Worm (Caenorhabditis elegans): ENCODE data around the gene eif-2Bdelta.

The eif-2Bdelta gene

DNA sequence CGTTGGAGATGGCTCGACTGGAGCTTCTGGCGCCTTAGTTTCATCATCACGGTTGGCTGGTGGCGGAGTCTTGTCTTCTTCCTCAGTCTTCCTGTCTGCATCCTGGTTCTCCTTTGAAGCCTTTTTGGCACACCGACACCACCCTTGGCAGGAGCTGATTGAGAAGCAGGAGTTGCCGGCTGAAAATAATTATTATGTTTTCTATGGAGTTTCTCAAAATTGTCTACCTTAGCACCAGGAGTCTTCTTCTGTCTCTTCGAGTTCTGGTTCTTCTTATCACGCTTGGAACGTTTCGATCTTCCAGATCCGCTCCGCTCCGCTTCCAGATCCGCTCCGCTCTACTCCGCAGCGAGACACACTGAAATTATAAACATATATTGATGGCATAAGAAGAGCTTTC is 33.1 kb upstream of the eif-2Bdelta start, which contains the start of gene K06A4.6:
Gene K06A4.6 (minus strand): TSS at position 101 of the 400 bp plus-strand sequence.
- TF ChIP-seq unc-86 (tag; optimal IDR thresholded peaks at IDR 0.05) (no peak), pha-2 (tag; optimal IDR thresholded peaks at IDR 0.05) (no peak), pros-1 (tag; optimal IDR thresholded peaks at IDR 0.05) (no peak)

DNA sequence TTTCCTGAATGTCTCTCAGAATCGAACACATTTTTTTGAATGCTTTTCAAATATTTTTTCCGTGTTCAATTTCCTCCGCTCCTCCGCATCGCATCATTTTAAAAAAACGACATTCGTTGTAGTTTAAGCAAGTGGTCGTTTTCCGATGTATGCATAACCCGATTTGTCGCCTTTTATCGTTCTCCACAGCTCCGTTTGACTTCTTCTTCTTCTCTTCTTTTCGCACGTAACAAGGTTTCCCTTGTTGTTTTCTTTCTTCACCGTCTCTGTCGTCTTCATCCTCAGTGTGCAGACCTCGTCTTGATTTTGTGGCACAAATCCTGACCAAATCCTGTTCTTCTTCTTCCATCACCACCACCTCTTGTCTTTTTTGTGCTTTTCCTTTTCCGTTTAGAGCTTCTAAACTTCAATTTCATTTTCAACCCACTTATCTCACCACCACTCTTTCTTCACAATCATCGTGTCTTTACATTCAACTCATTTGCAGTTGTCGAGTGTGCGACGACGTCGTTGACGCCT is 29.8 kb upstream of the eif-2Bdelta start, which contains the start of gene K06A4.2:
Gene K06A4.2 (plus strand): TSS at position 469 of the 519 bp plus-strand sequence.
- TF ChIP-seq che-1 (tag; optimal IDR thresholded peaks at IDR 0.05) = no peak
- TF ChIP-seq pha-2 (tag; optimal IDR thresholded peaks at IDR 0.05) = no peak
- TF ChIP-seq Y22D7AL.16 (tag; optimal IDR thresholded peaks at IDR 0.05) = no peak
- TF ChIP-seq unc-42 (tag; optimal IDR thresholded peaks at IDR 0.05) = peak; percentile 75

DNA sequence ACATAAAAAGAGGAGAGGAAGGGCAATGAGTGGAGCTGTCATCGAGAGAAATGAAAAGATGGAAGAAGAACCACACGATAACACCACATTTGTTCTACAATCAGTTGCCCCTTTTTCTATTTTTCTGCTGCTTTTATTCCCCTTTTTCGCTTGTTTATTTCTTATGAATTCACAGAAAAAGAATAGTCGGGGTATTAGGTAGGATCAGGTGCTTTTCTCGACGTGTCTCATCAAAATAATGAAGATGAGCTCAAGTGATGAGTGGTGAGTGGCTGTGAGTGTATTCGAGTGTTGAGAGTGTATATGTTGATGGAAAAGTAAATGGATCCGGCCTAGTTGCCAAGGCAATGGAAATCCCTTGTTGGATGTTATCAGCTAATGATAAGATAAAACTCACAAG is 28.1 kb upstream of the eif-2Bdelta start:
- no peak for TF ChIP-seq K02D7.2 (tag; optimal IDR thresholded peaks at IDR 0.05)
- TF ChIP-seq fkh-10 (GFP tag; optimal IDR thresholded peaks at IDR 0.05) = no peak
- TF ChIP-seq eyg-1 (tag; optimal IDR thresholded peaks at IDR 0.05) = no peak
- no peak for TF ChIP-seq Y22D7AL.16 (tag; optimal IDR thresholded peaks at IDR 0.05)
- TF ChIP-seq tbx-2 (tag; optimal IDR thresholded peaks at IDR 0.05) = no peak
- no peak for TF ChIP-seq ceh-30 (tag; optimal IDR thresholded peaks at IDR 0.05)

DNA sequence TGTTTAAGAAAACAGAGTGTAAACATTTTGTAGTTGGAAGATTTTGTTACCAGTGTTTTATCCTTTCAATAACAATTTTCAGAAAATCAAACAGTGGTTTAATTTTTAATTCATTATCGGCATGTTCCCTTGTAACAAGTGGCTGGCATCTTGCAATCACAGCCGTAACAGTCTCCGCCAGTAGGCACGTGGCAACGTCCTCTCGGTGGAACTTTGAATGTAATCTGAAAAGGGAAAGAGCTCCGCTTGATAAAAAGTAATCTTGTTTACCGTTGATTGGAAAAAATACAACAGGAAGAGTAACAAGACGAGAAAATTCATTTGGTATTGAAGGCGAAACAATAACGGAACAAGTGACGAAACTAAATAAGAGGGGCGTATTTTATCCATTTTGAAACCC is 24.2 kb upstream of the eif-2Bdelta start, which contains the start of gene K06A4.10:
Gene K06A4.10 (minus strand): TSS at position 390 of the 400 bp plus-strand sequence.
- TF ChIP-seq ets-4 (tag; optimal IDR thresholded peaks at IDR 0.05) (no peak), hlh-6 (tag; optimal IDR thresholded peaks at IDR 0.05) (no peak), sox-2 (GFP tag; IDR thresholded peaks at IDR 0.05) (no peak), tbx-2 (tag; optimal IDR thresholded peaks at IDR 0.05) (no peak)

DNA sequence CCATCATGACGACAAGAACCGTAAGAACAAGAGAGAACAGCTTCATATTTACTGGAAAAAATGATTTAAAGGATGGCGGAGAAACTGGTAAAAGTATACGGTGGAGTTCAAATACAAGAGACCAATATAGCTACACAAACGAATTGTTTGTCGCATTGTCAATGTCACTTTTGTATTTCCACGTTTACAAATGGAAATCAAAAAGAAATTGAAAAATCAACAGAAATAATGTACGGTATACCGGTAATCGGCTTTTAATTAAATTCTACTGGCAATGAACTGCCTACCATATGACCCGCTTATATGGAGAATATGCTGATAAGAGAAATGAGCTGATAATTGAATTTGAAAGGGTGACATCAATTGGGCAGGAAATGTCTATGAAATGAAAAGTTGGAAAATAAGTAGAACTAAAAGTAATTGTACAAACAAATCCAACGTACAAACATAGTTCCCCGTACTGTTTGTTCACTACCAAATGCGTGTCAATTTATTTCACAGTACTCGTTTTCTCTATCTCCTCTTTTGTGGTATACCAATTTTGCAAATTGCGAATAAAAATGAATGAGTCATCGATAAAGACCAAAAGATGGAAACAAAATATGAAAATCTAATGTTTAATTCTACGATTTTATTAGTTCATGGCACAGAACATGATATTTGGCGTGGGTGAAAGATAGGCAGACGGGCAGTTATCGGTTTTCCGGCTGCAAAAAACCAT is 22.0 kb upstream of the eif-2Bdelta start, which contains the start of gene K06A4.7:
Gene K06A4.7 (minus strand): TSS at position 51 of the 721 bp plus-strand sequence.
- peak; percentile 37 for TF ChIP-seq elt-2 (tag; optimal IDR thresholded peaks at IDR 0.05)
- no peak for TF ChIP-seq ztf-16 (tag; optimal IDR thresholded peaks at IDR 0.05)
- no peak for TF ChIP-seq mec-3 (tag; optimal IDR thresholded peaks at IDR 0.05; ENCODE audit: borderline replicate concordance)

DNA sequence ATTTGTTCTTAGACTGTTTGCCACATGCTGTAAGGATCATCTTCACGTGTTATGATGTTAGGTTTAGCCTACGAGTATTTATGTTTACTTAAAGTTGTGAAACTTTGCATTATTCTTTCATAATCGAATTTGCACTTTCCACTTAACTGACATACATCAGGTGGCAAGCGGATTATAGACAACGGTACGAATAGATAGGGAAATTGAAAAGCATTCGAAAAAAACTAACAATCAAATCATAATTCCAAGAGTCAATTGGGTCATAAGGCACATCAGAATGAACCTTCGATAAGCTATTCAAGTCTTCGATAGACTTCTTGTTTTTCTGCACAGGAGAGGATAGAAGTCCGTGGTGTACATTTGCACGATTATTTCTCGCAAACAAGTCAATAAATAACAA is 21.2 kb upstream of the eif-2Bdelta start:
- TF ChIP-seq gmeb-2 (tag; optimal IDR thresholded peaks at IDR 0.05) (no peak), ahr-1 (tag; optimal IDR thresholded peaks at IDR 0.05) (no peak), ceh-18 (tag; optimal IDR thresholded peaks at IDR 0.05) (no peak), unc-55 (GFP tag; optimal IDR thresholded peaks at IDR 0.05) (no peak), ets-4 (tag; optimal IDR thresholded peaks at IDR 0.05) (no peak), hlh-6 (tag; optimal IDR thresholded peaks at IDR 0.05) (no peak), ref-2 (tag; optimal IDR thresholded peaks at IDR 0.05) (no peak), tbx-2 (tag; optimal IDR thresholded peaks at IDR 0.05) (no peak), ceh-34 (tag; optimal IDR thresholded peaks at IDR 0.05) (no peak), ceh-30 (tag; optimal IDR thresholded peaks at IDR 0.05) (no peak), dmd-4 (tag; optimal IDR thresholded peaks at IDR 0.05; ENCODE audit: borderline replicate concordance) (no peak), elt-2 (tag; optimal IDR thresholded peaks at IDR 0.05) (no peak), pat-9 (tag; optimal IDR thresholded peaks at IDR 0.05) (no peak), tbx-7 (tag; optimal IDR thresholded peaks at IDR 0.05) (no peak), T23F11.4 (GFP tag; optimal IDR thresholded peaks at IDR 0.05) (no peak), sox-2 (GFP tag; IDR thresholded peaks at IDR 0.05) (no peak), pax-1 (tag; optimal IDR thresholded peaks at IDR 0.05) (no peak)

DNA sequence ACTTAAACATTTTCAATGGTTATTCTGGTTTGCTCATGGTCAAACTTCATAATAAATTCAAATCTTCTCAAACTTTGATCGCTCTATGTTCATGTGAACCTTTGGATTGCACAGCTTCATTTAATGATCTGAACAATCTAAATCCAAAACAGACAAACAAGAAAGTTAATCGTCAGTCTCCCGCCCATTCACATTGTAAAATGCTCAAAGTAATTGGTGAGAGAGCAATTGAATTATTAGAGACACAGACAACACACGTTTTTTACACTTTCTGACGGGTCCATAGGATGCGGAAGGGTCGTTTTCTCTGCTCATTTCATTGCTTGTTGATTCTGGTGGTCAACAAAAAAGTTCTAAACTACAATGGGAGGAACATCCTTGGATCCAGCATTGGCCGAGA is 16.9 kb upstream of the eif-2Bdelta start, which contains the start of gene gsnl-1:
Gene gsnl-1 (plus strand): TSS at position 301 of the 400 bp plus-strand sequence.
- no peak for TF ChIP-seq syd-9 (tag; optimal IDR thresholded peaks at IDR 0.05)
- no peak for TF ChIP-seq eyg-1 (tag; optimal IDR thresholded peaks at IDR 0.05)
- no peak for TF ChIP-seq unc-86 (tag; optimal IDR thresholded peaks at IDR 0.05)
- no peak for TF ChIP-seq fax-1 (tag; optimal IDR thresholded peaks at IDR 0.05)

Data from whole organism, late embryonic.